Worm (Caenorhabditis elegans) whole organism, mixed stage, embryonic: ENCODE results near the gene fkh-9.

ENCODE experiments used
- bed-3 ChIP-seq: fragments of 200-800 bp; sonication (Bioruptor generic); optimal IDR thresholded peaks from 3 replicates; lab custom pipeline; 2018; ENCODE audit warnings: mild to moderate bottlenecking, missing genetic modification characterization, moderate library complexity, missing compliant biosample characterization
- blmp-1 ChIP-seq: fragments of 150-350 bp; optimal IDR thresholded peaks from 2 replicates; lab custom pipeline; 2014; ENCODE audit warnings: missing biosample characterization, missing genetic modification characterization
- ceh-83 ChIP-seq: fragments of 200-800 bp; sonication (Bioruptor generic); optimal IDR thresholded peaks from 2 replicates; lab custom pipeline; 2018; ENCODE audit warnings: mild to moderate bottlenecking, missing genetic modification characterization, missing compliant biosample characterization
- ces-1 ChIP-seq: fragments of 150-350 bp; optimal IDR thresholded peaks from 2 replicates; lab custom pipeline; 2014; ENCODE audit warnings: missing biosample characterization, missing genetic modification reagents, missing genetic modification characterization
- cnd-1 ChIP-seq: fragments of 200-800 bp; sonication (Bioruptor generic); optimal IDR thresholded peaks from 2 replicates; lab custom pipeline; 2018; ENCODE audit warnings: mild to moderate bottlenecking, missing genetic modification characterization, missing compliant biosample characterization
- drap-1 ChIP-seq: fragments of 200-800 bp; sonication (Bioruptor generic); optimal IDR thresholded peaks from 3 replicates; lab custom pipeline; 2018; ENCODE audit warnings: mild to moderate bottlenecking, missing genetic modification characterization, missing compliant biosample characterization
- elt-1 ChIP-seq: sonication (generic microtip); optimal IDR thresholded peaks from 2 replicates; lab custom pipeline; 2017; ENCODE audit warnings: missing genetic modification characterization, mild to moderate bottlenecking, missing compliant biosample characterization, antibody characterized with exemption, moderate library complexity, borderline replicate concordance; ENCODE audit not compliant: insufficient read depth
- flh-1 ChIP-seq: fragments of 200-800 bp; sonication (Bioruptor generic); optimal IDR thresholded peaks from 2 replicates; lab custom pipeline; 2018; ENCODE audit warnings: mild to moderate bottlenecking, missing genetic modification characterization, moderate library complexity, missing compliant biosample characterization
- ham-2 ChIP-seq: fragments of 200-800 bp; sonication (Bioruptor generic); optimal IDR thresholded peaks from 2 replicates; lab custom pipeline; 2018; ENCODE audit warnings: mild to moderate bottlenecking, missing genetic modification characterization, missing compliant biosample characterization
- hlh-1 ChIP-seq: fragments of 150-350 bp; optimal IDR thresholded peaks from 2 replicates; lab custom pipeline; 2014; ENCODE audit warnings: missing biosample characterization, missing genetic modification reagents, missing genetic modification characterization
- lin-13 ChIP-seq: fragments of 150-350 bp; optimal IDR thresholded peaks from 2 replicates; lab custom pipeline; 2014; ENCODE audit warnings: missing biosample characterization, missing genetic modification characterization
- lin-32 ChIP-seq: fragments of 200-800 bp; sonication (Bioruptor generic); optimal IDR thresholded peaks from 2 replicates; lab custom pipeline; 2018; ENCODE audit warnings: mild to moderate bottlenecking, missing genetic modification characterization, missing compliant biosample characterization
- lsy-2 ChIP-seq: fragments of 150-350 bp; optimal IDR thresholded peaks from 2 replicates; lab custom pipeline; 2014; ENCODE audit warnings: missing biosample characterization, missing genetic modification characterization
- mab-5 ChIP-seq: fragments of 150-350 bp; optimal IDR thresholded peaks from 2 replicates; lab custom pipeline; 2014; ENCODE audit warnings: missing biosample characterization, missing genetic modification characterization
- mep-1 ChIP-seq: fragments of 150-350 bp; optimal IDR thresholded peaks from 2 replicates; lab custom pipeline; 2017; ENCODE audit warnings: missing biosample characterization, missing genetic modification reagents, missing genetic modification characterization, inconsistent platforms
- mls-2 ChIP-seq: sonication (generic microtip); optimal IDR thresholded peaks from 2 replicates; lab custom pipeline; 2016; ENCODE audit warnings: mild to moderate bottlenecking, missing genetic modification characterization, moderate library complexity, missing compliant biosample characterization
- nhr-12 ChIP-seq: fragments of 150-350 bp; optimal IDR thresholded peaks from 2 replicates; lab custom pipeline; 2014; ENCODE audit warnings: missing biosample characterization, missing genetic modification characterization
- nhr-2 ChIP-seq: fragments of 150-350 bp; optimal IDR thresholded peaks from 2 replicates; lab custom pipeline; 2014; ENCODE audit warnings: missing biosample characterization, missing genetic modification characterization
- nhr-237 ChIP-seq: fragments of 150-350 bp; optimal IDR thresholded peaks from 2 replicates; lab custom pipeline; 2014; ENCODE audit warnings: missing biosample characterization, missing genetic modification characterization
- nhr-76 ChIP-seq: sonication (generic microtip); optimal IDR thresholded peaks from 2 replicates; lab custom pipeline; 2017; ENCODE audit warnings: missing biosample characterization, missing genetic modification characterization
- pha-4 ChIP-seq: fragments of 150-350 bp; optimal IDR thresholded peaks from 2 replicates; lab custom pipeline; 2018; ENCODE audit warnings: missing biosample characterization, missing genetic modification reagents, missing genetic modification characterization
- snpc-4 ChIP-seq: fragments of 150-350 bp; optimal IDR thresholded peaks from 2 replicates; lab custom pipeline; 2014; ENCODE audit warnings: missing biosample characterization, missing genetic modification characterization
- sptf-1 ChIP-seq: sonication (generic microtip); optimal IDR thresholded peaks from 2 replicates; lab custom pipeline; 2017; ENCODE audit warnings: mild to moderate bottlenecking, missing genetic modification characterization, moderate library complexity, missing compliant biosample characterization
- tbx-8 ChIP-seq: fragments of 200-800 bp; sonication (Bioruptor generic); optimal IDR thresholded peaks from 2 replicates; lab custom pipeline; 2018; ENCODE audit warnings: mild to moderate bottlenecking, missing genetic modification characterization, moderate library complexity, missing compliant biosample characterization
- unc-120 ChIP-seq: sonication (generic microtip); optimal IDR thresholded peaks from 2 replicates; lab custom pipeline; 2017; ENCODE audit warnings: missing genetic modification characterization, missing compliant biosample characterization; ENCODE audit not compliant: poor library complexity, severe bottlenecking
- unc-39 ChIP-seq: fragments of 150-350 bp; optimal IDR thresholded peaks from 2 replicates; lab custom pipeline; 2014; ENCODE audit warnings: missing biosample characterization, missing genetic modification characterization
- unc-62 ChIP-seq: fragments of 150-350 bp; optimal IDR thresholded peaks from 2 replicates; lab custom pipeline; 2014; ENCODE audit warnings: missing biosample characterization, missing genetic modification reagents, missing genetic modification characterization
- zip-8 ChIP-seq: fragments of 150-350 bp; optimal IDR thresholded peaks from 2 replicates; lab custom pipeline; 2014; ENCODE audit warnings: missing biosample characterization, missing genetic modification characterization
- ztf-11 ChIP-seq: fragments of 150-350 bp; optimal IDR thresholded peaks from 2 replicates; lab custom pipeline; 2014; ENCODE audit warnings: missing biosample characterization, missing genetic modification characterization

Gene fkh-9

DNA sequence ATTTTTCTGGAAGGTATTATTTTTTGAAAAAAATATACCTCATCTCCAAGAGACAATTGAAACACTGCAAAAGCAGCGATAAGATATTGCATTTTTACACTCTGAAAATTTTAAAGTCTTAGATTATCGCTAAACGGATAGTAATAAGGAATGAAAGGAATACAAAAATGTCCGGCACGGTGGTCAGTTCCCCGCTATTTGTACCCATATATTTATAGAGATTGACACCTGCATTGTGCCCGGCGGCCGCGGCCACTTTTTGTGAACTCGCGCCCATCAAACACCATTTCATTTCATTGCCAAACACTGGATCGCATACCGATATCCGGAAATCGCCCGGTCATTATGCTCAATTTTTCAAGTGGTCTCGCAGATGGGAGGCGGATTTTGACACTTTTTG lies 34.0 kb downstream of the fkh-9 start, which contains the start of gene idpp-5:
TSS of gene idpp-5 (minus strand) at position 101 of the 400 bp plus-strand sequence.
- TF ChIP-seq blmp-1 (tag; lab: Kevin White, UChicago): no peak
- no peak for TF ChIP-seq ham-2
- no peak for TF ChIP-seq nhr-237 (tag; lab: Kevin White, UChicago)
- TF ChIP-seq mls-2 (tag; lab: Kevin White, UChicago): no peak
- no peak for TF ChIP-seq cnd-1 (tag; lab: Kevin White, UChicago)
- TF ChIP-seq nhr-12 (tag; lab: Kevin White, UChicago): no peak
- no peak for TF ChIP-seq sptf-1 (tag; lab: Kevin White, UChicago)
- TF ChIP-seq ztf-11 (tag; lab: Kevin White, UChicago): no peak
- TF ChIP-seq lin-13: no peak
- TF ChIP-seq unc-39: no peak
- TF ChIP-seq nhr-2: no peak
- TF ChIP-seq tbx-8: no peak
- TF ChIP-seq nhr-76 (tag; lab: Kevin White, UChicago): no peak
- no peak for TF ChIP-seq pha-4 (tag; lab: Kevin White, UChicago)
- no peak for TF ChIP-seq mep-1 (tag; lab: Kevin White, UChicago)
- TF ChIP-seq unc-62 (GFP tag; lab: Kevin White, UChicago): no peak
- no peak for TF ChIP-seq elt-1 (tag; lab: Kevin White, UChicago)
- no peak for TF ChIP-seq flh-1
- TF ChIP-seq lsy-2 (tag; lab: Kevin White, UChicago): no peak

DNA sequence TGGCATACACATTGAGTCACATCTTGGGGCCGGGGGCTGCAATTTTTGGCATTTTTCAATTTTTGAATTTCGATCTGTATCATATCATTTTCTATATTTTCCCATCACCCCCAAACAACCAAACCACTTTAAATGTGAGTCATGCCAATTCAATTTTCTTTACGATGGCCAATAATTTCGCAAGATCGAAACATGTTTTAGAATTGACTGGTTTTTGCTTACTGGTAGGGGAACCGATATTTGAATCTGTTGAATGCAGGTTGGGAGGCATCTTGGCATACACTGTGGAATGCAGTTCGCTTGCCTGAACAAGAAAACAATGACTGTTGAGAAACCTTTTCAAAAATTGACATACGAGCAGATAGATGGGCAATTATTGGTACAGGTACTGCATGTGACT lies 35.7 kb downstream of the fkh-9 start:
- no peak for TF ChIP-seq bed-3 (GFP tag; lab: Kevin White, UChicago)

DNA sequence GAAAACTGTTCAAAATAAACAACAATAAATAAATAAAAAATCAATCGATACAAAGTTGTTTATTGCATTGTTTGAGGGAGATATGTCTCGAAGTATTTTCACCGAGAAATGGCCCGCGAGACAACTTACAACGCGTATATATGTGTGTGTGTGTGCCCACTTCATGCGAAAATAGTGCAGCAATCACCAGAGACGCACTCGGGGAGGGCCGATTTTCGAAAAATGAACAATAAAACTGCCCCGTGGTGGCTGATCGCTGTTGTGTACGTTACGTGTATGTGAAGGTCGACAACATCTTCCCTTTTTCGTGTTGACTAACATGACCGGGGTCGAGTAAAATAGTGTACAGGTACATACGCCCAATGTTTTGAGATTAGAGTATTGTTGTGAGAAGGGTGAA lies 38.3 kb downstream of the fkh-9 start:
- peak; percentile 13 for TF ChIP-seq nhr-237 (tag; lab: Kevin White, UChicago)
- TF ChIP-seq drap-1 (GFP tag; lab: Kevin White, UChicago): no peak
- TF ChIP-seq mab-5 (tag; lab: Kevin White, UChicago): no peak

DNA sequence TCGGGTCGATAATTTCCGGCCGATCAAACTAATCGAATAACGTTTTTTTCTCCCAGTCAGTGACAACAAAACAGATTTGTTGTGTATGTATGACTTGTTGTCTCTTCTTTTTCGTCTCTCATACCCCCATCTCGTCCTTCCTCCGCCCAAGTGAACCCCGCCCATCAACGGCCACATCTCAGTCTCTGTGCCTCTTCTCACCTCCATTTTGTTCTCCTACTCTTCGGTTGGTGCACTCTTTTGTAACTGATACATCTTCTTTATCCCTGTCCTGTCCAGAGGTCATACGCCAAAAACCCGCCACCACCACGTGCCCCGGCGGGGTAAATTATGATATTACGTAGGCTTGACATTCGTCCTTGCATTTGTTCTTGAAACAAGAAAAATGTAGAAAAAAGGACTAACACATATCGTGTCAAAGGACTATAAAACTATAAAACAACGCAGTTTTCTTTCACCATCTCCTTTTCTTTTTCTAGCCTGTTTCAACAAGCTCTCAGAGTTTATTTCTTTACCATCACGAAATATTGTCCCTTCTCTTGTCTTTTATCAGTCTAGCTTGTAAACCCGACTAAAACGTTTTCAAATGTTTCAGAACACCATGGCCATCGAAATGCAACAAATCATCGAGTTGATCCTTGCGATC lies 39.2 kb downstream of the fkh-9 start, which contains the start of gene pmpl-1:
TSS of gene pmpl-1 (plus strand) at position 596 of the 646 bp plus-strand sequence.
- TF ChIP-seq sptf-1 (tag; lab: Kevin White, UChicago) (peak; percentile 41), unc-120 (tag; lab: Kevin White, UChicago) (peak; percentile 49), nhr-2 (peak; percentile 60), tbx-8 (no peak), ham-2 (peak; percentile 1), unc-62 (GFP tag; lab: Kevin White, UChicago) (peak; percentile 69), ceh-83 (no peak), hlh-1 (peak; percentile 8)

DNA sequence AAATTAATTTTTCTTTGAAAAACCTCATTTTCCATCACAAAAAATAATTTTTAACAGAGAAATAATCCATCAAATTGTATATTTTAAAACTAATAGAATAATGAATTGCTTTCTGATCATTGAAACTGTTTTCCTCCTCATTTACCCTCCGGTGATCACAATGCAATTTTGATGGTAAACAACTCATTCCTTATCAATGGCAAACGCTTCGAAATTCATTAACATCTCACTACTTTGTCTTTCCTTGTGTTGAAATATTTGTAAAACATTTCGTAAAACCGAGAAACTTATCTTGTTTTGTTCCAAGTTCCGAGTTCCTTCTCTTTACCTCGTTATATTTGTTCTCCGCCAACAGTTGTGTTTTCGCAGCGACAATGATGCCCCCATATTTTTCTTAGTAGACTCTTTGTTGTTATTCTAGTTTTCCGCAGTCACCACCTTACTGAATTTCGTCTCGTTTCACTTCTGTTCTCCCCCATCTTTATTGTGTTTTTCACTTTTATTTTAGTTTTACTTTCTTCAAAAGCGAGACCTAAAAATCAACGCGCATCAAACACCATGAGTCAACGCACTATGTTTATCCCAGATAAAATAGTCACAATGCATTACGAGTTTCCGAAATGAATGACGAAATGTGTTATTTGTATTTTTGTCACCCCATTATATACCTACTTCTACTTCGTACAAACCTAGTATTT lies 41.5 kb downstream of the fkh-9 start:
- TF ChIP-seq ham-2: no peak
- peak; percentile 4 for TF ChIP-seq hlh-1
- TF ChIP-seq zip-8: no peak
- TF ChIP-seq snpc-4 (tag; lab: Kevin White, UChicago): no peak

DNA sequence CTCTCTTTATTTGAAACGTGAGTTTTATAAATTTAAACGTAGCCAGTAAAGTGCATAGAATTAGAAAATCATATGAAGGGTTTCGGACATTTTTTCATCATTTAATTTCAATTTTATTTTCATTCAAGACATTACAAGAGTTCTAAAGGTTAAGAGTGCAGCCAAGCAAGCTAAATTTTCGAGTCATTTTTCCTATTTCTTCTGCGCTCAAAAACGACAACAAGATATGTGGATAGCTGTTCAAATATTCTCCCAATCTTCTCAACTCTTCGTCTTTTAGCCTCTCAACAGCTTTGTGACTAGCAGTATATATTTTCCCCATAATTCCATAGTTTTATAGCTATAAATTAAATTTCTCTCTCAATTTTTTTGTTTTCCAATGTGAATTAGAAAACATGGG lies 43.1 kb downstream of the fkh-9 start:
- TF ChIP-seq tbx-8 (no peak), unc-62 (GFP tag; lab: Kevin White, UChicago) (no peak), pha-4 (tag; lab: Kevin White, UChicago) (no peak), nhr-76 (tag; lab: Kevin White, UChicago) (no peak), cnd-1 (tag; lab: Kevin White, UChicago) (no peak), lin-32 (GFP tag; lab: Kevin White, UChicago) (no peak), zip-8 (no peak), elt-1 (tag; lab: Kevin White, UChicago) (no peak), nhr-12 (tag; lab: Kevin White, UChicago) (no peak), ces-1 (GFP tag; lab: Kevin White, UChicago) (no peak), mab-5 (tag; lab: Kevin White, UChicago) (no peak), unc-120 (tag; lab: Kevin White, UChicago) (no peak), drap-1 (GFP tag; lab: Kevin White, UChicago) (no peak)
